Worm (Caenorhabditis elegans) whole organism, L2 larva: ENCODE measurements around the gene cyp-42A1.
A peak's percentile ranks its signal among the peaks of the same experiment; 100 is the strongest.

Source experiments
- C34F6.9 ChIP-seq: fragments of 150-350 bp; optimal IDR thresholded peaks from 2 replicates; lab custom pipeline; 2014; ENCODE audit warnings: missing biosample characterization, missing genetic modification characterization
- F13H6.1 ChIP-seq: sonication (generic microtip); optimal IDR thresholded peaks from 2 replicates; lab custom pipeline; 2016; ENCODE audit warnings: missing genetic modification characterization, missing compliant biosample characterization
- R02D3.7 ChIP-seq: fragments of 150-350 bp; optimal IDR thresholded peaks from 2 replicates; lab custom pipeline; 2014; ENCODE audit warnings: missing biosample characterization, missing genetic modification characterization
- Y55F3AM.14 ChIP-seq: fragments of 200-800 bp; sonication (Bioruptor generic); optimal IDR thresholded peaks from 2 replicates; lab custom pipeline; 2018; ENCODE audit warnings: mild to moderate bottlenecking, missing genetic modification characterization, missing compliant biosample characterization
- ZK546.5 ChIP-seq: sonication (generic microtip); optimal IDR thresholded peaks from 2 replicates; lab custom pipeline; 2017; ENCODE audit warnings: missing biosample characterization, missing genetic modification characterization
- alr-1 ChIP-seq: fragments of 150-350 bp; optimal IDR thresholded peaks from 2 replicates; lab custom pipeline; 2014; ENCODE audit warnings: missing biosample characterization, missing genetic modification characterization
- blmp-1 ChIP-seq: sonication (generic microtip); optimal IDR thresholded peaks from 2 replicates; lab custom pipeline; 2017; ENCODE audit warnings: missing genetic modification characterization, mild to moderate bottlenecking, missing compliant biosample characterization, antibody characterized with exemption, moderate library complexity; ENCODE audit not compliant: insufficient read depth
- ceh-16 ChIP-seq: fragments of 150-350 bp; optimal IDR thresholded peaks from 2 replicates; lab custom pipeline; 2014; ENCODE audit warnings: missing biosample characterization, missing genetic modification characterization
- ceh-82 ChIP-seq: fragments of 150-350 bp; optimal IDR thresholded peaks from 2 replicates; lab custom pipeline; 2014; ENCODE audit warnings: missing biosample characterization, missing genetic modification characterization
- crh-2 ChIP-seq: sonication (generic microtip); optimal IDR thresholded peaks from 2 replicates; lab custom pipeline; 2017; ENCODE audit warnings: missing biosample characterization, missing genetic modification characterization
- dmd-4 ChIP-seq: sonication (generic microtip); optimal IDR thresholded peaks from 2 replicates; lab custom pipeline; 2017; ENCODE audit warnings: missing biosample characterization, missing genetic modification characterization
- egl-27 ChIP-seq: sonication (generic microtip); optimal IDR thresholded peaks from 3 replicates; lab custom pipeline; 2017; ENCODE audit warnings: missing biosample characterization, missing genetic modification reagents, missing genetic modification characterization
- elt-1 ChIP-seq: fragments of 150-350 bp; optimal IDR thresholded peaks from 2 replicates; lab custom pipeline; 2014; ENCODE audit warnings: missing biosample characterization, missing genetic modification characterization
- elt-3 ChIP-seq: sonication (generic microtip); optimal IDR thresholded peaks from 2 replicates; lab custom pipeline; 2017; ENCODE audit warnings: missing biosample characterization, missing genetic modification characterization
- fos-1 ChIP-seq: fragments of 150-350 bp; optimal IDR thresholded peaks from 2 replicates; lab custom pipeline; 2014; ENCODE audit warnings: missing biosample characterization, missing genetic modification characterization
- gmeb-1 ChIP-seq: fragments of 150-350 bp; optimal IDR thresholded peaks from 2 replicates; lab custom pipeline; 2014; ENCODE audit warnings: missing biosample characterization, missing genetic modification characterization
- lin-11 ChIP-seq: fragments of 150-350 bp; sonication (generic microtip); optimal IDR thresholded peaks from 2 replicates; lab custom pipeline; 2014; ENCODE audit warnings: missing biosample characterization, missing genetic modification characterization, inconsistent platforms, mixed read lengths
- lin-13 ChIP-seq: fragments of 150-350 bp; optimal IDR thresholded peaks from 2 replicates; lab custom pipeline; 2014; ENCODE audit warnings: missing biosample characterization, missing genetic modification reagents, missing genetic modification characterization
- lin-39 ChIP-seq: fragments of 150-350 bp; optimal IDR thresholded peaks from 2 replicates; lab custom pipeline; 2014; ENCODE audit warnings: missing biosample characterization, missing genetic modification reagents, missing genetic modification characterization
- lsy-2 ChIP-seq, 2 experiments: fragments of 150-350 bp in 1 of 2; sonication (generic microtip) in 1 of 2; optimal IDR thresholded peaks; 2 replicates each; lab custom pipeline; 2014 to 2017; ENCODE audit warnings: missing biosample characterization in 2 of 2, missing genetic modification characterization in 2 of 2
- mab-5 ChIP-seq: fragments of 150-350 bp; optimal IDR thresholded peaks from 2 replicates; lab custom pipeline; 2014; ENCODE audit warnings: missing biosample characterization, missing genetic modification characterization
- mbf-1 ChIP-seq: sonication (generic microtip); optimal IDR thresholded peaks from 2 replicates; lab custom pipeline; 2017; ENCODE audit warnings: missing biosample characterization, missing genetic modification characterization
- mdl-1 ChIP-seq, 2 experiments: fragments of 150-350 bp in 1 of 2; sonication (generic microtip) in 1 of 2; optimal IDR thresholded peaks; 2 replicates each; lab custom pipeline; 2017; ENCODE audit warnings: missing biosample characterization in 2 of 2, missing genetic modification characterization in 2 of 2
- nhr-10 ChIP-seq: sonication (generic microtip); optimal IDR thresholded peaks from 2 replicates; lab custom pipeline; 2017; ENCODE audit warnings: missing biosample characterization, missing genetic modification characterization
- nhr-11 ChIP-seq: fragments of 150-350 bp; optimal IDR thresholded peaks from 2 replicates; lab custom pipeline; 2014; ENCODE audit warnings: missing biosample characterization, missing genetic modification characterization
- nhr-12 ChIP-seq: fragments of 150-350 bp; optimal IDR thresholded peaks from 2 replicates; lab custom pipeline; 2014; ENCODE audit warnings: missing biosample characterization, missing genetic modification characterization
- nhr-129 ChIP-seq: fragments of 150-350 bp; optimal IDR thresholded peaks from 2 replicates; lab custom pipeline; 2014; ENCODE audit warnings: missing biosample characterization, missing genetic modification characterization
- nhr-21 ChIP-seq: fragments of 150-350 bp; optimal IDR thresholded peaks from 2 replicates; lab custom pipeline; 2014; ENCODE audit warnings: missing biosample characterization, missing genetic modification characterization
- nhr-23 ChIP-seq: fragments of 150-350 bp; optimal IDR thresholded peaks from 2 replicates; lab custom pipeline; 2014; ENCODE audit warnings: missing biosample characterization, missing genetic modification reagents, missing genetic modification characterization
- nhr-237 ChIP-seq: fragments of 150-350 bp; optimal IDR thresholded peaks from 2 replicates; lab custom pipeline; 2014; ENCODE audit warnings: missing biosample characterization, missing genetic modification characterization
- nhr-25 ChIP-seq: fragments of 150-350 bp; sonication (generic microtip); optimal IDR thresholded peaks from 3 replicates; lab custom pipeline; 2014; ENCODE audit warnings: missing biosample characterization, missing genetic modification characterization
- nhr-6 ChIP-seq: fragments of 150-350 bp; optimal IDR thresholded peaks from 2 replicates; lab custom pipeline; 2014; ENCODE audit warnings: missing biosample characterization, missing genetic modification characterization
- nhr-77 ChIP-seq: fragments of 150-350 bp; optimal IDR thresholded peaks from 2 replicates; lab custom pipeline; 2014; ENCODE audit warnings: missing biosample characterization, missing genetic modification characterization
- peb-1 ChIP-seq: fragments of 150-350 bp; optimal IDR thresholded peaks from 2 replicates; lab custom pipeline; 2014; ENCODE audit warnings: missing biosample characterization, missing genetic modification characterization
- sem-4 ChIP-seq: fragments of 150-350 bp; optimal IDR thresholded peaks from 2 replicates; lab custom pipeline; 2014; ENCODE audit warnings: missing biosample characterization, missing genetic modification reagents, missing genetic modification characterization
- skn-1 ChIP-seq: sonication (generic microtip); optimal IDR thresholded peaks from 2 replicates; lab custom pipeline; 2017; ENCODE audit warnings: missing biosample characterization, missing genetic modification characterization
- sma-3 ChIP-seq: sonication (generic microtip); optimal IDR thresholded peaks from 2 replicates; lab custom pipeline; 2016; ENCODE audit warnings: missing genetic modification reagents, missing genetic modification characterization, missing compliant biosample characterization
- sma-9 ChIP-seq, 2 experiments: fragments of 150-350 bp in 1 of 2; sonication (generic microtip) in 1 of 2; optimal IDR thresholded peaks; 2 replicates each; lab custom pipeline; 2014 to 2016; ENCODE audit warnings: missing genetic modification characterization in 2 of 2, mild to moderate bottlenecking in 1 of 2, missing biosample characterization in 1 of 2, missing compliant biosample characterization in 1 of 2, missing genetic modification reagents in 1 of 2, moderate library complexity in 1 of 2
- snpc-4 ChIP-seq: fragments of 150-350 bp; optimal IDR thresholded peaks from 2 replicates; lab custom pipeline; 2014; ENCODE audit warnings: missing biosample characterization, missing genetic modification characterization
- unc-39 ChIP-seq: fragments of 150-350 bp; optimal IDR thresholded peaks from 2 replicates; lab custom pipeline; 2014; ENCODE audit warnings: missing biosample characterization, missing genetic modification characterization
- unc-55 ChIP-seq: fragments of 150-350 bp; sonication (generic microtip); optimal IDR thresholded peaks from 3 replicates; lab custom pipeline; 2014; ENCODE audit warnings: missing biosample characterization, missing genetic modification reagents, missing genetic modification characterization
- unc-62 ChIP-seq: fragments of 150-350 bp; optimal IDR thresholded peaks from 2 replicates; lab custom pipeline; 2014; ENCODE audit warnings: missing biosample characterization, missing genetic modification reagents, missing genetic modification characterization
- zag-1 ChIP-seq: fragments of 150-350 bp; optimal IDR thresholded peaks from 2 replicates; lab custom pipeline; 2014; ENCODE audit warnings: missing biosample characterization, missing genetic modification characterization
- ztf-1 ChIP-seq: fragments of 200-800 bp; sonication (Bioruptor generic); conservative IDR thresholded peaks from 2 replicates; pipeline ENCODE4 v1.3.6; 2022; ENCODE audit warnings: missing genetic modification characterization, missing compliant biosample characterization
- ztf-11 ChIP-seq: sonication (generic microtip); optimal IDR thresholded peaks from 2 replicates; lab custom pipeline; 2017; ENCODE audit warnings: missing biosample characterization, missing genetic modification characterization
- ztf-4 ChIP-seq: fragments of 150-350 bp; optimal IDR thresholded peaks from 2 replicates; lab custom pipeline; 2014; ENCODE audit warnings: missing biosample characterization, missing genetic modification characterization

Gene cyp-42A1

ce11 chrV:18957267-18957843, 45.5 kb downstream of the cyp-42A1 start, which contains the start of gene hrg-10:
hrg-10 (minus strand) TSS chrV:18957317.
- TF ChIP-seq elt-3 (tag; lab: Kevin White, UChicago) (no peak), fos-1 (tag; lab: Kevin White, UChicago) (peak; percentile 12), nhr-25 (tag; lab: Kevin White, UChicago) (no peak), skn-1 (tag; lab: Kevin White, UChicago) (peak; percentile 15), sem-4 (tag; lab: Kevin White, UChicago) (no peak)

ce11 chrV:18960072-18960471, 48.2 kb downstream of the cyp-42A1 start, which contains the start of gene ztf-20:
ztf-20 (minus strand) TSS chrV:18960172.
- TF ChIP-seq elt-3 (tag; lab: Kevin White, UChicago), result no peak
- no peak for TF ChIP-seq sma-9 (GFP tag; optimal IDR thresholded peaks at IDR 0.05; lab: Kevin White, UChicago)
- TF ChIP-seq sma-9 (tag; optimal IDR thresholded peaks at IDR 0.05; lab: Kevin White, UChicago), result no peak
- no peak for TF ChIP-seq nhr-129
- TF ChIP-seq unc-55 (GFP tag; lab: Kevin White, UChicago), result no peak

ce11 chrV:18967479-18968056, 55.7 kb downstream of the cyp-42A1 start, which contains the start of gene Y39B6A.43:
Y39B6A.43 (minus strand) TSS chrV:18967829.
- TF ChIP-seq Y55F3AM.14 (GFP tag; lab: Kevin White, UChicago), result peak; percentile 93
- TF ChIP-seq unc-62, result no peak
- TF ChIP-seq elt-3 (tag; lab: Kevin White, UChicago), result no peak
- peak; percentile 67 for TF ChIP-seq blmp-1 (tag; lab: Kevin White, UChicago)
- peak; percentile 92 for TF ChIP-seq mab-5 (tag; lab: Kevin White, UChicago)
- peak; percentile 19 for TF ChIP-seq mbf-1 (tag; lab: Kevin White, UChicago)
- peak; percentile 81 for TF ChIP-seq ztf-4 (tag; lab: Kevin White, UChicago)
- peak; percentile 90 for TF ChIP-seq fos-1 (tag; lab: Kevin White, UChicago)
- peak in 1 of 2 experiments; percentile 72 for TF ChIP-seq mdl-1 (tag; optimal IDR thresholded peaks at IDR 0.05; lab: Kevin White, UChicago)
- TF ChIP-seq nhr-237 (tag; lab: Kevin White, UChicago), result peak; percentile 86
- TF ChIP-seq nhr-77, result peak; percentile 90
- peak; percentile 94 to 97 for TF ChIP-seq lsy-2 (tag; optimal IDR thresholded peaks at IDR 0.05; lab: Kevin White, UChicago)
- peak; percentile 93 for TF ChIP-seq lin-11 (tag; lab: Kevin White, UChicago)
- peak; percentile 99 for TF ChIP-seq lin-13 (GFP tag; lab: Kevin White, UChicago)
- no peak for TF ChIP-seq nhr-23 (tag; lab: Kevin White, UChicago)
- peak; percentile 93 for TF ChIP-seq sma-9 (GFP tag; optimal IDR thresholded peaks at IDR 0.05; lab: Kevin White, UChicago)
- TF ChIP-seq sma-9 (tag; optimal IDR thresholded peaks at IDR 0.05; lab: Kevin White, UChicago), result no peak
- TF ChIP-seq snpc-4 (tag; lab: Kevin White, UChicago), result peak; percentile 83
- TF ChIP-seq R02D3.7 (tag; lab: Kevin White, UChicago), result peak; percentile 79
- no peak for TF ChIP-seq nhr-11 (tag; lab: Kevin White, UChicago)
- TF ChIP-seq crh-2 (tag; lab: Kevin White, UChicago), result peak; percentile 97
- peak; percentile 85 for TF ChIP-seq unc-39
- TF ChIP-seq F13H6.1, result peak; percentile 88
- TF ChIP-seq nhr-129, result peak; percentile 96
- no peak for TF ChIP-seq dmd-4
- peak; percentile 57 for TF ChIP-seq skn-1 (tag; lab: Kevin White, UChicago)
- TF ChIP-seq egl-27 (tag; lab: Kevin White, UChicago), result peak; percentile 80
- peak; percentile 68 for TF ChIP-seq ZK546.5 (tag; lab: Kevin White, UChicago)
- TF ChIP-seq C34F6.9 (tag; lab: Kevin White, UChicago), result peak; percentile 91
- peak; percentile 94 for TF ChIP-seq sem-4 (tag; lab: Kevin White, UChicago)
- peak; percentile 91 for TF ChIP-seq nhr-6 (tag; lab: Kevin White, UChicago)
- no peak for TF ChIP-seq peb-1 (tag; lab: Kevin White, UChicago)
- peak; percentile 90 for TF ChIP-seq zag-1 (tag; lab: Kevin White, UChicago)
- TF ChIP-seq ceh-82, result peak; percentile 93
- peak; percentile 96 for TF ChIP-seq nhr-25 (tag; lab: Kevin White, UChicago)
- TF ChIP-seq sma-3 (GFP tag; lab: Kevin White, UChicago), result peak; percentile 91
- no peak for TF ChIP-seq nhr-12
- no peak for TF ChIP-seq lin-39 (tag; lab: Kevin White, UChicago)
- no peak for TF ChIP-seq ztf-11 (tag; lab: Kevin White, UChicago)
- no peak for TF ChIP-seq alr-1
- peak; percentile 94 for TF ChIP-seq nhr-21
- TF ChIP-seq ceh-16 (tag; lab: Kevin White, UChicago), result peak; percentile 55
- TF ChIP-seq nhr-10 (tag; lab: Kevin White, UChicago), result peak; percentile 87
- peak; percentile 99 for TF ChIP-seq unc-55 (GFP tag; lab: Kevin White, UChicago)
- TF ChIP-seq gmeb-1 (tag; lab: Kevin White, UChicago), result peak; percentile 99
- TF ChIP-seq ztf-1 (GFP tag; lab: Robert Waterston, UW), result no peak
- TF ChIP-seq elt-1 (tag; lab: Kevin White, UChicago), result no peak
